Fruit fly (Drosophila melanogaster): ENCODE data around the gene GckIII.
A peak's percentile ranks its signal among the peaks of the same experiment; 100 is the strongest.

GckIII gene

dm6 chr3R:17066077-17066476 lies 19.2 kb upstream of the GckIII start:
- TF ChIP-seq CG12769 (tag; optimal IDR thresholded peaks at IDR 0.05) (peak; percentile 60), en (GFP tag; optimal IDR thresholded peaks at IDR 0.05) (no peak), twi (tag; optimal IDR thresholded peaks at IDR 0.05) (peak; percentile 67), danr (GFP tag; IDR thresholded peaks at IDR 0.05) (no peak), sr (GFP tag; IDR thresholded peaks at IDR 0.05) (peak; percentile 63; the same call in 2 of the 3 replicates), ci (GFP tag; IDR thresholded peaks at IDR 0.05) (0 out of 3 replicates have a peak, but pooled peaks have one; percentile 38), CG31365 (tag; optimal IDR thresholded peaks at IDR 0.05) (no peak), Med (GFP tag) (peak; percentile 29), CG11456 (GFP tag; IDR thresholded peaks at IDR 0.05) (no peak)

dm6 chr3R:17066828-17067430 lies 18.4 kb upstream of the GckIII start:
- 0 out of 3 replicates have a peak, but pooled peaks have one; percentile 18 for TF ChIP-seq CG34422 (GFP tag; IDR thresholded peaks at IDR 0.05)
- 0 out of 3 replicates have a peak, but pooled peaks have one; percentile 44 for TF ChIP-seq CG6175 (GFP tag; IDR thresholded peaks at IDR 0.05)
- TF ChIP-seq sr (GFP tag; IDR thresholded peaks at IDR 0.05) = peak; percentile 73; the same call in 2 of the 3 replicates
- TF ChIP-seq CG7372 (GFP tag; IDR thresholded peaks at IDR 0.05) = peak; percentile 81; the same call in 1 of the 2 replicates
- TF ChIP-seq Optix (GFP tag; IDR thresholded peaks at IDR 0.05) = no peak
- no peak for TF ChIP-seq ems (GFP tag; optimal IDR thresholded peaks at IDR 0.05)
- TF ChIP-seq crol (GFP tag; IDR thresholded peaks at IDR 0.05) = peak; percentile 53
- peak; percentile 34; the same call in 1 of the 2 replicates for TF ChIP-seq Adf1 (GFP tag; IDR thresholded peaks at IDR 0.05)
- 0 out of 4 replicates have a peak, but pooled peaks have one; percentile 52 for TF ChIP-seq chinmo (GFP tag; IDR thresholded peaks at IDR 0.05; ENCODE audit: partially characterized antibody)
- TF ChIP-seq Poxn (GFP tag; IDR thresholded peaks at IDR 0.05) = no peak
- 0 out of 2 replicates have a peak, but pooled peaks have one; percentile 4 for TF ChIP-seq CG31224 (GFP tag; IDR thresholded peaks at IDR 0.05)
- TF ChIP-seq Med (GFP tag) = peak; percentile 85
- TF ChIP-seq CG9932 (GFP tag; IDR thresholded peaks at IDR 0.05) = peak; percentile 26; the same call in 1 of the 2 replicates
- no peak for TF ChIP-seq Abd-B (GFP tag; optimal IDR thresholded peaks at IDR 0.05)
- TF ChIP-seq sim (GFP tag; IDR thresholded peaks at IDR 0.05) = 0 out of 2 replicates have a peak, but pooled peaks have one; percentile 5
- TF ChIP-seq ssp (GFP tag; IDR thresholded peaks at IDR 0.05) = 0 out of 2 replicates have a peak, but pooled peaks have one; percentile 11
- 0 out of 2 replicates have a peak, but pooled peaks have one; percentile 14 for TF ChIP-seq stc (GFP tag; IDR thresholded peaks at IDR 0.05)
- TF ChIP-seq CG10543 (GFP tag; optimal IDR thresholded peaks at IDR 0.05) = peak; percentile 46
- TF ChIP-seq CG9727 (GFP tag; optimal IDR thresholded peaks at IDR 0.05) = no peak
- peak; percentile 37; the same call in 1 of the 3 replicates for TF ChIP-seq z (GFP tag; IDR thresholded peaks at IDR 0.05)
- TF ChIP-seq sd (tag; optimal IDR thresholded peaks at IDR 0.05) = peak; percentile 79
- peak; percentile 15; the same call in 1 of the 2 replicates for TF ChIP-seq bbx (GFP tag; IDR thresholded peaks at IDR 0.05; ENCODE audit: partially characterized antibody)
- TF ChIP-seq CG12769 (tag; optimal IDR thresholded peaks at IDR 0.05) = peak; percentile 89
- peak; percentile 57 for TF ChIP-seq Ets65A (GFP tag)
- 0 out of 3 replicates have a peak, but pooled peaks have one; percentile 23 for TF ChIP-seq so (GFP tag; IDR thresholded peaks at IDR 0.05)

- TF ChIP-seq Gug (GFP tag; IDR thresholded peaks at IDR 0.05) = no peak
- TF ChIP-seq unc-4 (GFP tag; IDR thresholded peaks at IDR 0.05; ENCODE audit: partially characterized antibody) = 0 out of 2 replicates have a peak, but pooled peaks have one; percentile 17
- TF ChIP-seq CG13296 (GFP tag; optimal IDR thresholded peaks at IDR 0.05) = peak; percentile 8
- peak; percentile 83 for TF ChIP-seq CG9437 (GFP tag; optimal IDR thresholded peaks at IDR 0.05)
- TF ChIP-seq sug (tag; optimal IDR thresholded peaks at IDR 0.05) = peak; percentile 8
- TF ChIP-seq Med (GFP tag) = peak; percentile 83
- peak in 1 of 2 experiments; percentile 98 for TF ChIP-seq Pdp1 (GFP tag; optimal IDR thresholded peaks at IDR 0.05)
- TF ChIP-seq vvl (GFP tag; IDR thresholded peaks at IDR 0.05) = peak; percentile 58; the same call in 1 of the 2 replicates
- peak; percentile 54 for TF ChIP-seq CG12769 (tag; optimal IDR thresholded peaks at IDR 0.05)
- TF ChIP-seq Dp (GFP tag; optimal IDR thresholded peaks at IDR 0.05) = peak; percentile 43
- TF ChIP-seq CG13894 (tag; optimal IDR thresholded peaks at IDR 0.05) = peak; percentile 69
- TF ChIP-seq kni (GFP tag; optimal IDR thresholded peaks at IDR 0.05) = no peak
- TF ChIP-seq CG16815 (GFP tag; optimal IDR thresholded peaks at IDR 0.05) = no peak
- TF ChIP-seq CG15269 (tag; optimal IDR thresholded peaks at IDR 0.05) = no peak
- peak; percentile 73 for TF ChIP-seq cg (GFP tag; optimal IDR thresholded peaks at IDR 0.05)
- peak; percentile 14; the same call in 1 of the 2 replicates for TF ChIP-seq Scr (GFP tag; IDR thresholded peaks at IDR 0.05; ENCODE audit: partially characterized antibody)
- 0 out of 2 replicates have a peak, but pooled peaks have one; percentile 20 for TF ChIP-seq Bgb (GFP tag; IDR thresholded peaks at IDR 0.05; ENCODE audit: partially characterized antibody)
- peak; percentile 79 for TF ChIP-seq sd (tag; optimal IDR thresholded peaks at IDR 0.05)
- TF ChIP-seq Dbx (GFP tag; IDR thresholded peaks at IDR 0.05) = no peak
These were observed 17.6 kb upstream of the GckIII start for dm6 chr3R:17067721-17068120.
